Worm (Caenorhabditis elegans) whole organism, L1 larva: ENCODE data around the gene nsph-3.2.

Experiments
- C04F5.9 ChIP-seq: sonication (generic microtip); optimal IDR thresholded peaks from 2 replicates; lab custom pipeline; 2016; ENCODE audit warnings: missing genetic modification characterization, missing compliant biosample characterization
- C16A3.4 ChIP-seq: fragments of 150-350 bp; optimal IDR thresholded peaks from 2 replicates; lab custom pipeline; 2014; ENCODE audit warnings: missing biosample characterization, missing genetic modification characterization
- C34B4.2 ChIP-seq: sonication (generic microtip); optimal IDR thresholded peaks from 2 replicates; lab custom pipeline; 2017; ENCODE audit warnings: mild to moderate bottlenecking, missing genetic modification characterization, missing compliant biosample characterization
- Y116A8C.19 ChIP-seq: sonication (generic microtip); optimal IDR thresholded peaks from 2 replicates; lab custom pipeline; 2016; ENCODE audit warnings: missing compliant biosample characterization, missing genetic modification characterization, borderline replicate concordance
- alr-1 ChIP-seq: fragments of 200-800 bp; sonication (Bioruptor generic); optimal IDR thresholded peaks from 2 replicates; lab custom pipeline; 2018; ENCODE audit warnings: borderline replicate concordance, mild to moderate bottlenecking, missing genetic modification characterization, missing compliant biosample characterization
- aly-2 ChIP-seq: fragments of 150-350 bp; optimal IDR thresholded peaks from 2 replicates; lab custom pipeline; 2014; ENCODE audit warnings: missing biosample characterization, missing genetic modification characterization
- blmp-1 ChIP-seq: fragments of 150-350 bp; optimal IDR thresholded peaks from 2 replicates; lab custom pipeline; 2014; ENCODE audit warnings: missing biosample characterization, missing genetic modification characterization
- ceh-63 ChIP-seq: fragments of 200-800 bp; sonication (Bioruptor generic); optimal IDR thresholded peaks from 2 replicates; lab custom pipeline; 2018; ENCODE audit warnings: mild to moderate bottlenecking, missing genetic modification characterization, missing compliant biosample characterization
- ceh-8 ChIP-seq: fragments of 200-800 bp; sonication (Bioruptor generic); optimal IDR thresholded peaks from 2 replicates; lab custom pipeline; 2018; ENCODE audit warnings: mild to moderate bottlenecking, missing genetic modification characterization, moderate library complexity, missing compliant biosample characterization
- ceh-88 ChIP-seq: fragments of 200-800 bp; sonication (Bioruptor generic); IDR thresholded peaks from 2 replicates; pipeline ENCODE4 v1.3.6; 2022; ENCODE audit warnings: missing genetic modification characterization, missing compliant biosample characterization
- ceh-90 ChIP-seq: sonication (generic microtip); optimal IDR thresholded peaks from 2 replicates; lab custom pipeline; 2016; ENCODE audit warnings: missing genetic modification characterization, missing compliant biosample characterization
- dpl-1 ChIP-seq, 3 experiments: fragments of 150-350 bp in 2 of 3; sonication (generic microtip) in 1 of 3; optimal IDR thresholded peaks; 2 replicates each; lab custom pipeline; 2014 to 2017; ENCODE audit warnings: missing biosample characterization in 3 of 3, missing genetic modification characterization in 3 of 3, missing genetic modification reagents in 3 of 3
- efl-3 ChIP-seq: fragments of 200-800 bp; sonication (Bioruptor generic); optimal IDR thresholded peaks from 2 replicates; lab custom pipeline; 2018; ENCODE audit warnings: mild to moderate bottlenecking, missing genetic modification characterization, missing compliant biosample characterization
- egl-13 ChIP-seq: sonication (generic microtip); optimal IDR thresholded peaks from 2 replicates; lab custom pipeline; 2016; ENCODE audit warnings: missing genotype, missing genetic modification reagents, missing genetic modification characterization, missing compliant biosample characterization
- egl-27 ChIP-seq, 2 experiments: fragments of 150-350 bp in 1 of 2; sonication (generic microtip); optimal IDR thresholded peaks; 3 replicates each; lab custom pipeline; 2017 to 2018; ENCODE audit warnings: missing biosample characterization in 2 of 2, missing genetic modification characterization in 2 of 2, missing genetic modification reagents in 2 of 2
- elt-2 ChIP-seq: sonication (generic microtip); optimal IDR thresholded peaks from 2 replicates; lab custom pipeline; 2016; ENCODE audit warnings: missing genetic modification characterization, mild to moderate bottlenecking, inconsistent platforms, missing compliant biosample characterization, missing genetic modification reagents
- elt-3 ChIP-seq, 6 experiments: fragments of 150-350 bp in 1 of 6; sonication (generic microtip); optimal IDR thresholded peaks; 2 replicates each; lab custom pipeline; 2017 to 2018; ENCODE audit warnings: missing biosample characterization in 6 of 6, missing genetic modification characterization in 6 of 6, inconsistent platforms in 1 of 6
- fos-1 ChIP-seq: fragments of 150-350 bp; optimal IDR thresholded peaks from 2 replicates; lab custom pipeline; 2014; ENCODE audit warnings: missing biosample characterization, missing genetic modification characterization
- hlh-17 ChIP-seq: fragments of 200-800 bp; sonication (Bioruptor generic); optimal IDR thresholded peaks from 2 replicates; lab custom pipeline; 2018; ENCODE audit warnings: missing genetic modification characterization, mild to moderate bottlenecking, missing compliant biosample characterization, moderate library complexity, borderline replicate concordance
- hpl-2 ChIP-seq: fragments of 150-350 bp; optimal IDR thresholded peaks from 2 replicates; lab custom pipeline; 2014; ENCODE audit warnings: missing biosample characterization, missing genetic modification reagents, missing genetic modification characterization
- isw-1 ChIP-seq: fragments of 200-800 bp; sonication (Bioruptor generic); IDR thresholded peaks from 2 replicates; pipeline ENCODE4 v1.3.6; 2022; ENCODE audit warnings: missing genetic modification characterization, missing compliant biosample characterization
- jun-1 ChIP-seq: fragments of 150-350 bp; optimal IDR thresholded peaks from 2 replicates; lab custom pipeline; 2014; ENCODE audit warnings: missing biosample characterization, missing genetic modification reagents, missing genetic modification characterization
- lin-15B ChIP-seq: fragments of 150-350 bp; sonication (generic microtip); optimal IDR thresholded peaks from 3 replicates; lab custom pipeline; 2014; ENCODE audit warnings: missing biosample characterization, missing genetic modification characterization
- lin-39 ChIP-seq: fragments of 150-350 bp; optimal IDR thresholded peaks from 2 replicates; lab custom pipeline; 2014; ENCODE audit warnings: missing biosample characterization, missing genetic modification reagents, missing genetic modification characterization
- lir-3 ChIP-seq: sonication (generic microtip); optimal IDR thresholded peaks from 2 replicates; lab custom pipeline; 2016; ENCODE audit warnings: mild to moderate bottlenecking, missing genetic modification characterization, moderate library complexity, missing compliant biosample characterization; ENCODE audit not compliant: poor library complexity
- lsy-2 ChIP-seq, 2 experiments: fragments of 150-350 bp; optimal IDR thresholded peaks; 2 replicates each; lab custom pipeline; 2014; ENCODE audit warnings: missing biosample characterization in 2 of 2, missing genetic modification characterization in 2 of 2
- mef-2 ChIP-seq: fragments of 150-350 bp; optimal IDR thresholded peaks from 2 replicates; lab custom pipeline; 2014; ENCODE audit warnings: missing biosample characterization, missing genetic modification characterization
- nhr-11 ChIP-seq: fragments of 150-350 bp; optimal IDR thresholded peaks from 2 replicates; lab custom pipeline; 2014; ENCODE audit warnings: missing biosample characterization, missing genetic modification characterization
- nhr-20 ChIP-seq: sonication (generic microtip); optimal IDR thresholded peaks from 2 replicates; lab custom pipeline; 2016; ENCODE audit warnings: mild to moderate bottlenecking, missing genetic modification characterization, missing compliant biosample characterization
- nhr-28 ChIP-seq: fragments of 150-350 bp; optimal IDR thresholded peaks from 2 replicates; lab custom pipeline; 2014; ENCODE audit warnings: missing biosample characterization, missing genetic modification characterization
- nhr-47 ChIP-seq: sonication (generic microtip); optimal IDR thresholded peaks from 2 replicates; lab custom pipeline; 2016; ENCODE audit warnings: mild to moderate bottlenecking, missing genetic modification characterization, moderate library complexity, missing compliant biosample characterization
- nhr-77 ChIP-seq: fragments of 150-350 bp; optimal IDR thresholded peaks from 2 replicates; lab custom pipeline; 2014; ENCODE audit warnings: missing biosample characterization, missing genetic modification characterization
- nhr-85 ChIP-seq: sonication (generic microtip); peaks from one replicate; lab custom pipeline; 2016; ENCODE audit warnings: missing genetic modification characterization, inconsistent platforms, missing compliant biosample characterization
- nhr-90 ChIP-seq: sonication (generic microtip); optimal IDR thresholded peaks from 2 replicates; lab custom pipeline; 2016; ENCODE audit warnings: mild to moderate bottlenecking, missing genetic modification characterization, missing compliant biosample characterization; ENCODE audit not compliant: poor library complexity
- pag-3 ChIP-seq: sonication (generic microtip); optimal IDR thresholded peaks from 2 replicates; lab custom pipeline; 2017; ENCODE audit warnings: missing genetic modification characterization, mild to moderate bottlenecking, missing compliant biosample characterization, antibody characterized with exemption, borderline replicate concordance; ENCODE audit not compliant: insufficient read depth
- rnt-1 ChIP-seq: sonication (generic microtip); optimal IDR thresholded peaks from 2 replicates; lab custom pipeline; 2016; ENCODE audit warnings: mild to moderate bottlenecking, missing genetic modification characterization, moderate library complexity, missing compliant biosample characterization
- snpc-4 ChIP-seq: fragments of 150-350 bp; optimal IDR thresholded peaks from 2 replicates; lab custom pipeline; 2014; ENCODE audit warnings: missing biosample characterization, missing genetic modification characterization
- snu-23 ChIP-seq: sonication (generic microtip); optimal IDR thresholded peaks from 2 replicates; lab custom pipeline; 2016; ENCODE audit warnings: missing genetic modification characterization, missing compliant biosample characterization
- sptf-1 ChIP-seq: fragments of 150-350 bp; optimal IDR thresholded peaks from 2 replicates; lab custom pipeline; 2014; ENCODE audit warnings: missing biosample characterization, missing genetic modification characterization
- sup-37 ChIP-seq: fragments of 200-800 bp; sonication (Bioruptor generic); optimal IDR thresholded peaks from 2 replicates; lab custom pipeline; 2018; ENCODE audit warnings: mild to moderate bottlenecking, missing genetic modification characterization, missing compliant biosample characterization
- tbx-2 ChIP-seq: sonication (generic microtip); optimal IDR thresholded peaks from 2 replicates; lab custom pipeline; 2016; ENCODE audit warnings: missing genetic modification characterization, missing compliant biosample characterization
- tlp-1 ChIP-seq: fragments of 150-350 bp; optimal IDR thresholded peaks from 2 replicates; lab custom pipeline; 2014; ENCODE audit warnings: missing biosample characterization, missing genetic modification characterization
- unc-30 ChIP-seq: sonication (generic microtip); optimal IDR thresholded peaks from 2 replicates; lab custom pipeline; 2017; ENCODE audit warnings: missing biosample characterization, missing genetic modification characterization
- unc-62 ChIP-seq: fragments of 150-350 bp; optimal IDR thresholded peaks from 2 replicates; lab custom pipeline; 2014; ENCODE audit warnings: missing biosample characterization, missing genetic modification reagents, missing genetic modification characterization
- unc-86 ChIP-seq: sonication (generic microtip); optimal IDR thresholded peaks from 2 replicates; lab custom pipeline; 2016; ENCODE audit warnings: missing genetic modification characterization, missing compliant biosample characterization
- zag-1 ChIP-seq: fragments of 150-350 bp; optimal IDR thresholded peaks from 2 replicates; lab custom pipeline; 2014; ENCODE audit warnings: missing biosample characterization, missing genetic modification characterization
- zip-4 ChIP-seq: fragments of 200-800 bp; sonication (Bioruptor generic); optimal IDR thresholded peaks from 2 replicates; lab custom pipeline; 2018; ENCODE audit warnings: mild to moderate bottlenecking, missing genetic modification characterization, moderate library complexity, missing compliant biosample characterization

nsph-3.2 gene

DNA sequence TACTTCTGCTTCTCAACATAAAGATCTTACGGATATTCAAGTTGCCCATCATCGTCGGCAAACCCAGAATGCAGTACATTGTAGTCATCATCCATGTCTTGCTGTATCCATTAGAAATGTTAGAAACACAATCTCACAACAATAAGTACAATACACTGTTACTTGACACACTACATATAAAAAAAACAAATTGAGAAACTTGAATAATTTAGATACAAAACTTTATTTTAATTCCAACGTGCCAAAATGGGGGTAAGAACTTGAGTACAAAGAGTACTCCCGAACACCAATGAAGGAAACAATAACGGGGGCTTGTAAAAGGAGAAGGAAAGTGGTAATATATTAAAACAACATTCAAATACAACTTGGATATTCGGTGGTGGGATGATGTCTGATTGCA is 13.9 kb downstream of the nsph-3.2 start, which contains the start of gene ctf-18:
TSS of gene ctf-18 (minus strand) at position 101 of the 400 bp plus-strand sequence.
- TF ChIP-seq nhr-28 (tag; lab: Kevin White, UChicago) = no peak
- TF ChIP-seq ceh-63 (GFP tag; lab: Kevin White, UChicago) = no peak
- TF ChIP-seq unc-30 (tag; lab: Kevin White, UChicago) = no peak
- TF ChIP-seq egl-27 (tag; optimal IDR thresholded peaks at IDR 0.05; lab: Kevin White, UChicago) = no peak
- no peak for TF ChIP-seq nhr-85 (tag; lab: Kevin White, UChicago)
- TF ChIP-seq unc-86 (tag; lab: Kevin White, UChicago) = no peak
- no peak for TF ChIP-seq alr-1 (tag; lab: Kevin White, UChicago)
- TF ChIP-seq unc-62 (GFP tag; lab: Kevin White, UChicago) = no peak
- TF ChIP-seq sptf-1 (tag; lab: Kevin White, UChicago) = no peak
- no peak for TF ChIP-seq lir-3 (tag; lab: Kevin White, UChicago)
- no peak for TF ChIP-seq nhr-47
- TF ChIP-seq hlh-17 (GFP tag; lab: Kevin White, UChicago) = no peak
- no peak for TF ChIP-seq egl-13 (tag; lab: Kevin White, UChicago)
- no peak for TF ChIP-seq lin-39 (tag; lab: Kevin White, UChicago)
- no peak for TF ChIP-seq lsy-2 (tag; optimal IDR thresholded peaks at IDR 0.05; lab: Kevin White, UChicago)

ce11 chrIV:10128446-10128845 is 15.8 kb downstream of the nsph-3.2 start:
- TF ChIP-seq isw-1 (GFP tag; lab: Robert Waterston, UW) (no peak), C16A3.4 (tag; lab: Kevin White, UChicago) (no peak), pag-3 (tag; lab: Kevin White, UChicago) (no peak), lin-15B (no peak), efl-3 (GFP tag; lab: Kevin White, UChicago) (no peak), nhr-11 (tag; lab: Kevin White, UChicago) (no peak), fos-1 (tag; lab: Kevin White, UChicago) (no peak), C04F5.9 (no peak), ceh-88 (no peak), nhr-90 (no peak), hpl-2 (GFP tag; lab: Kevin White, UChicago) (no peak), tbx-2 (tag; lab: Kevin White, UChicago) (no peak), egl-13 (tag; lab: Kevin White, UChicago) (no peak), ceh-8 (GFP tag; lab: Kevin White, UChicago) (no peak), nhr-20 (no peak), blmp-1 (tag; lab: Kevin White, UChicago) (no peak), snpc-4 (tag; lab: Kevin White, UChicago) (no peak), lir-3 (tag; lab: Kevin White, UChicago) (no peak), mef-2 (no peak)

ce11 chrIV:10128906-10129386 is 16.3 kb downstream of the nsph-3.2 start, which contains the start of the genes gtbp-1 and K08F4.3:
TSS of gene gtbp-1 (minus strand) at chrIV:10128956.
TSS of gene K08F4.3 (plus strand) at chrIV:10129257.
- TF ChIP-seq tlp-1 = no peak
- TF ChIP-seq unc-30 (tag; lab: Kevin White, UChicago) = no peak
- no peak for TF ChIP-seq ceh-90
- peak; percentile 53 for TF ChIP-seq jun-1 (tag; lab: Kevin White, UChicago)
- peak; percentile 78 for TF ChIP-seq nhr-77 (tag; lab: Kevin White, UChicago)
- no peak for TF ChIP-seq nhr-11 (tag; lab: Kevin White, UChicago)
- TF ChIP-seq elt-3 (tag; optimal IDR thresholded peaks at IDR 0.05; lab: Kevin White, UChicago) = peak in 2 of 6 experiments; percentile 3 to 47
- TF ChIP-seq sup-37 (GFP tag; lab: Kevin White, UChicago) = no peak
- no peak for TF ChIP-seq C34B4.2 (tag; lab: Kevin White, UChicago)
- TF ChIP-seq unc-86 (tag; lab: Kevin White, UChicago) = peak; percentile 24
- no peak for TF ChIP-seq pag-3 (tag; lab: Kevin White, UChicago)
- TF ChIP-seq Y116A8C.19 (tag; lab: Kevin White, UChicago) = no peak
- TF ChIP-seq nhr-90 = peak; percentile 45
- TF ChIP-seq unc-62 (GFP tag; lab: Kevin White, UChicago) = no peak
- TF ChIP-seq zag-1 = no peak
- TF ChIP-seq alr-1 (tag; lab: Kevin White, UChicago) = no peak
- no peak for TF ChIP-seq egl-13 (tag; lab: Kevin White, UChicago)
- TF ChIP-seq snu-23 (GFP tag; lab: Kevin White, UChicago) = peak; percentile 83
- peak; percentile 64 for TF ChIP-seq isw-1 (GFP tag; lab: Robert Waterston, UW)
- TF ChIP-seq dpl-1 (GFP tag; optimal IDR thresholded peaks at IDR 0.05; lab: Kevin White, UChicago) = peak; percentile 92 to 94 (median 92)
- TF ChIP-seq elt-2 (tag; lab: Kevin White, UChicago) = no peak
- peak; percentile 47 for TF ChIP-seq fos-1 (tag; lab: Kevin White, UChicago)
- TF ChIP-seq rnt-1 (tag; lab: Kevin White, UChicago) = peak; percentile 76
- no peak for TF ChIP-seq sptf-1 (tag; lab: Kevin White, UChicago)
- no peak for TF ChIP-seq mef-2
- no peak for TF ChIP-seq zip-4 (GFP tag; lab: Kevin White, UChicago)
- TF ChIP-seq aly-2 (tag; lab: Kevin White, UChicago) = no peak
